Fruit fly (Drosophila melanogaster) whole organism, adult: ENCODE data around the gene CG7560.

Source experiments
- CG5204 ChIP-seq: fragments of 200-800 bp; sonication (Bioruptor generic); optimal IDR thresholded peaks from 2 replicates; lab custom pipeline; 2016; ENCODE audit warnings: missing biosample characterization, missing genetic modification characterization
- bab1 ChIP-seq: fragments of 200-800 bp; sonication (Bioruptor generic); optimal IDR thresholded peaks from 3 replicates; lab custom pipeline; 2019; ENCODE audit warnings: missing biosample characterization, mild to moderate bottlenecking, missing genetic modification characterization, moderate library complexity

- TF ChIP-seq CG5204 (GFP tag; lab: Kevin White, UChicago) (no peak), bab1 (GFP tag; lab: Kevin White, UChicago) (no peak)
Observed at dm6 chr3L:11431926-11432323, 7.0 kb downstream of the CG7560 start.
